Worm (Caenorhabditis elegans): ENCODE results near the gene Y57G11C.1130.

The Y57G11C.1130 gene

DNA sequence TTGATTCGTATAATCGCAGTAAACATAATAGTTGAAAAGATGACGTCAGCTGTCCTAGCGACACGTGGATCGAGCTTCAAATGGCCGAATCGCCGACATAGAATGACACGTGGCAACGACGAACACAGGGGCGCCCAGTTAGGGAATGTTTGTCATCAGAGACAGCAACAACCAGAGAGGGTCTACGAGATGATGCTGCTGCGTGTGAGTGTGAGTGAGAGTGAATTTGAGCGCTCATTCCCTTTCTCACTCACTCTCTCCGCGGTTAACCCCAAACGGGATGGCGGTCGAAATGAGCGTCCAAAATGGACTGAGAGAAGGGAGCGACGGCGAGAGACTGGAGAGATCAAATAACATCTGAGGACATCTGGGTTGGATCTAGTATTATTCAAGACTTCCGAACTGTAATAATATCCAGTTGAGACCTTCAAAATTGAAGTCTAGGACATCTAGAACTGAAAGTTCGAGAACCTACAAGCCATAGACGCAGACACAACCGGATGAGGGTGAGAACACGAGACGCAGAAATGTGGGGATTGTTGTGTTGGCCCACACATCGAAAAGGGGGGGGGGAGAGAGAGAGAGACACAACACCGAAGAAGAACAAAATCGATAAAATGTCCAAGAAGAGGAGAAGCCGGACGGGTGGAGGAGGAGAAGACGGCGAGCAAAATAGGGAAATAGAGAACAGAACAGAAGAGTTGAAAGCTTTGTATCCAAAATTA lies 11.8 kb downstream of the Y57G11C.1130 start (continued):
- TF ChIP-seq ceh-82 (tag; optimal IDR thresholded peaks at IDR 0.05): peak; percentile 50 to 69 (median 54)
- peak; percentile 38 to 52 for TF ChIP-seq lin-35 (GFP tag; optimal IDR thresholded peaks at IDR 0.05)
- peak in 1 of 2 experiments; percentile 84 for TF ChIP-seq mdl-1 (tag; optimal IDR thresholded peaks at IDR 0.05)
- TF ChIP-seq unc-130 (tag; optimal IDR thresholded peaks at IDR 0.05): peak; percentile 8
- peak; percentile 38 for TF ChIP-seq jun-1 (tag; optimal IDR thresholded peaks at IDR 0.05)
- TF ChIP-seq efl-3 (GFP tag; optimal IDR thresholded peaks at IDR 0.05): no peak
- TF ChIP-seq unc-86 (tag; optimal IDR thresholded peaks at IDR 0.05): peak; percentile 49
- TF ChIP-seq ztf-11 (tag; optimal IDR thresholded peaks at IDR 0.05): peak in 1 of 2 experiments; percentile 9
- no peak for TF ChIP-seq lir-3 (tag; optimal IDR thresholded peaks at IDR 0.05; ENCODE audit: poor library complexity)
- TF ChIP-seq ceh-8 (GFP tag; optimal IDR thresholded peaks at IDR 0.05): no peak
- no peak for TF ChIP-seq ceh-90 (tag; optimal IDR thresholded peaks at IDR 0.05)
- TF ChIP-seq swsn-7 (tag; optimal IDR thresholded peaks at IDR 0.05): peak; percentile 64
- TF ChIP-seq nhr-19 (GFP tag; conservative IDR thresholded peaks at IDR 0.05): peak; percentile 15; the same call in 1 of the 2 replicates
- peak in 1 of 6 experiments; percentile 63 for TF ChIP-seq elt-3 (tag; optimal IDR thresholded peaks at IDR 0.05)
- TF ChIP-seq alr-1 (tag; optimal IDR thresholded peaks at IDR 0.05; ENCODE audit: borderline replicate concordance): no peak
- no peak for TF ChIP-seq nhr-76 (tag; optimal IDR thresholded peaks at IDR 0.05)
- TF ChIP-seq grh-1 (GFP tag; IDR thresholded peaks at IDR 0.05): no peak
- no peak for TF ChIP-seq pax-3 (tag; optimal IDR thresholded peaks at IDR 0.05)
- TF ChIP-seq pqm-1 (tag; optimal IDR thresholded peaks at IDR 0.05): no peak
- no peak for TF ChIP-seq ets-5 (GFP tag; IDR thresholded peaks at IDR 0.05)
- TF ChIP-seq aly-2 (tag; optimal IDR thresholded peaks at IDR 0.05): no peak
- TF ChIP-seq C04F5.9 (tag; optimal IDR thresholded peaks at IDR 0.05): no peak
- peak; percentile 65 for TF ChIP-seq nhr-47 (tag; optimal IDR thresholded peaks at IDR 0.05)
- TF ChIP-seq lin-14 (GFP tag; optimal IDR thresholded peaks at IDR 0.05): peak; percentile 86
- TF ChIP-seq unc-98 (GFP tag; IDR thresholded peaks at IDR 0.05): no peak
- peak; percentile 14 for TF ChIP-seq rnt-1 (tag; optimal IDR thresholded peaks at IDR 0.05)
- peak; percentile 54 for TF ChIP-seq fkh-10 (GFP tag; optimal IDR thresholded peaks at IDR 0.05)
- no peak for TF ChIP-seq C34B4.2 (tag; optimal IDR thresholded peaks at IDR 0.05)
- no peak for TF ChIP-seq tlp-1 (tag; optimal IDR thresholded peaks at IDR 0.05)
- peak; percentile 55 for TF ChIP-seq xbp-1 (tag; optimal IDR thresholded peaks at IDR 0.05)
- no peak for TF ChIP-seq ama-1 (optimal IDR thresholded peaks at IDR 0.05)
- TF ChIP-seq egl-27 (tag; optimal IDR thresholded peaks at IDR 0.05): no peak
- no peak for TF ChIP-seq ceh-88 (GFP tag; IDR thresholded peaks at IDR 0.05)
- no peak for TF ChIP-seq hlh-4 (tag; optimal IDR thresholded peaks at IDR 0.05)
- peak; percentile 3 for TF ChIP-seq nhr-237 (tag; optimal IDR thresholded peaks at IDR 0.05)
- TF ChIP-seq nhr-20 (tag; optimal IDR thresholded peaks at IDR 0.05): peak; percentile 46
- TF ChIP-seq nhr-84 (tag; optimal IDR thresholded peaks at IDR 0.05): no peak
- TF ChIP-seq Y116A8C.19 (tag; optimal IDR thresholded peaks at IDR 0.05; ENCODE audit: borderline replicate concordance): no peak
- no peak for TF ChIP-seq pag-3 (tag; optimal IDR thresholded peaks at IDR 0.05; ENCODE audit: borderline replicate concordance, insufficient read depth)
- TF ChIP-seq egl-13 (tag; optimal IDR thresholded peaks at IDR 0.05): peak; percentile 25

DNA sequence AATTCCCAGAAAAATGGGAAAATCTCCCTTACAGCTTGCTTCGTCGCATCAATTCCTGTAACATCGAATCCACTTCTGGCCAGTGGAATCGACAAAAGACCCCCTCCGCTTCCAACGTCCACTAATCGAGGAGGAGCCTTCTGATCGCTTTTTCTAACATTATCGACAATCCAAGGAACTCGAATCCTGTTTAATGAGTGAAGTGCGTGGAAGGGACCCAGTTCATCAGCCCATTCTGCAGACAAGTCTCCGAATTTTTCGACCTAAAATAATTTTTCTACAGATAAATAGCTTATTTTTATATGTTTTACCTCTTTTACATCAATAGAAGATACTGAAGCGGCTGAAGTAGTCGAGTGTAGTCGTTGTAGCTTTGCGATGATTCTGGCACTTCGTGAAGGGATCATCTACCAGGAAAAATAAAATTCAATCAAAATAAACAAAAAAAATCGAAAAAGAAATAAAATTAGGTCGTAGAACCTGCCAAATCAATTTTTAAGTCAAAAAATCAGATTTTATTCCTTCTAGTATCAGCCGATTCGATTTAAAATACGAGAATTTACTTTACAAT lies 13.7 kb downstream of the Y57G11C.1130 start, which contains the start of gene coq-3:
Gene coq-3, minus strand, starts transcription at position 407 of the 571 bp plus-strand sequence.
- TF ChIP-seq grh-1 (GFP tag; IDR thresholded peaks at IDR 0.05) (no peak), nhr-90 (tag; optimal IDR thresholded peaks at IDR 0.05; ENCODE audit: poor library complexity) (peak; percentile 10), ama-1 (optimal IDR thresholded peaks at IDR 0.05) (peak; percentile 27)
